Fruit fly (Drosophila melanogaster) whole organism, embryonic: ENCODE results near the gene Ocrl.

Source experiments
- Asciz ChIP-seq: fragments of 200-800 bp; sonication (Bioruptor generic); optimal IDR thresholded peaks from 2 replicates; lab custom pipeline; 2017; ENCODE audit warnings: missing biosample characterization, mild to moderate bottlenecking, missing genetic modification characterization, missing genetic modification reagents
- Atf-2 ChIP-seq: fragments of 200-800 bp; sonication (Bioruptor generic); optimal IDR thresholded peaks from 2 replicates; lab custom pipeline; 2016; ENCODE audit warnings: missing biosample characterization, missing genetic modification characterization
- C15 ChIP-seq: fragments of 200-800 bp; sonication (Bioruptor generic); IDR thresholded peaks from 3 replicates; pipeline ENCODE4 v1.3.6; 2022; ENCODE audit warnings: missing biosample characterization, missing genetic modification characterization
- CG11560 ChIP-seq: fragments of 200-800 bp; sonication (Bioruptor generic); IDR thresholded peaks from 3 replicates; pipeline ENCODE4 v1.3.6; 2022; ENCODE audit warnings: missing biosample characterization, missing genetic modification characterization
- CG11723 ChIP-seq: fragments of 200-800 bp; sonication (Bioruptor generic); optimal IDR thresholded peaks from 2 replicates; lab custom pipeline; 2017; ENCODE audit warnings: missing biosample characterization, mild to moderate bottlenecking, missing genetic modification characterization
- CG12744 ChIP-seq: fragments of 200-800 bp; sonication (Bioruptor generic); optimal IDR thresholded peaks from 2 replicates; lab custom pipeline; 2016; ENCODE audit warnings: missing biosample characterization, missing genetic modification characterization
- CG14667 ChIP-seq: fragments of 200-800 bp; sonication (Bioruptor generic); IDR thresholded peaks from 2 replicates; pipeline ENCODE4 v1.3.6; 2022; ENCODE audit warnings: missing biosample characterization, missing genetic modification characterization
- CG15073 ChIP-seq: fragments of 200-800 bp; sonication (Bioruptor generic); optimal IDR thresholded peaks from 2 replicates; lab custom pipeline; 2016; ENCODE audit warnings: missing biosample characterization, missing genetic modification characterization
- CG15514 ChIP-seq: fragments of 200-800 bp; sonication (Bioruptor generic); optimal IDR thresholded peaks from 3 replicates; lab custom pipeline; 2017; ENCODE audit warnings: missing biosample characterization, missing genetic modification characterization, mild to moderate bottlenecking, moderate library complexity, missing genetic modification reagents
- CG1603 ChIP-seq: fragments of 200-800 bp; sonication (Bioruptor generic); optimal IDR thresholded peaks from 2 replicates; lab custom pipeline; 2019; ENCODE audit warnings: missing biosample characterization, mild to moderate bottlenecking, missing genetic modification characterization, moderate library complexity
- CG2199 ChIP-seq: fragments of 200-800 bp; sonication (Bioruptor generic); IDR thresholded peaks from 3 replicates; pipeline ENCODE4 v1.3.6; 2022; ENCODE audit warnings: missing biosample characterization, missing genetic modification characterization
- CG31224 ChIP-seq: fragments of 200-800 bp; sonication (Bioruptor generic); IDR thresholded peaks from 2 replicates; pipeline ENCODE4 v1.3.6; 2022; ENCODE audit warnings: missing biosample characterization, missing genetic modification characterization
- CG42726 ChIP-seq: fragments of 200-800 bp; sonication (Bioruptor generic); IDR thresholded peaks from 2 replicates; pipeline ENCODE4 v1.3.6; 2022; ENCODE audit warnings: missing biosample characterization, missing genetic modification characterization; ENCODE audit not compliant: partially characterized antibody
- CG4328 ChIP-seq: fragments of 200-800 bp; sonication (Bioruptor generic); optimal IDR thresholded peaks from 3 replicates; lab custom pipeline; 2017; ENCODE audit warnings: missing biosample characterization, missing genetic modification reagents, missing genetic modification characterization
- CG4424 ChIP-seq: fragments of 200-800 bp; sonication (Bioruptor generic); optimal IDR thresholded peaks from 3 replicates; lab custom pipeline; 2016; ENCODE audit warnings: missing biosample characterization, missing genetic modification characterization
- CG4854 ChIP-seq: fragments of 200-800 bp; sonication (Bioruptor generic); optimal IDR thresholded peaks from 2 replicates; lab custom pipeline; 2016; ENCODE audit warnings: missing biosample characterization, missing genetic modification characterization, inconsistent platforms
- CG6654 ChIP-seq: fragments of 200-800 bp; sonication (Bioruptor generic); optimal IDR thresholded peaks from 2 replicates; lab custom pipeline; 2017; ENCODE audit warnings: missing biosample characterization, mild to moderate bottlenecking, missing genetic modification characterization
- CG6813 ChIP-seq: fragments of 200-800 bp; sonication (Bioruptor generic); optimal IDR thresholded peaks from 2 replicates; lab custom pipeline; 2017; ENCODE audit warnings: missing biosample characterization, missing genetic modification characterization, mild to moderate bottlenecking, moderate library complexity, missing genetic modification reagents
- CG9437 ChIP-seq: fragments of 200-800 bp; sonication (Bioruptor generic); optimal IDR thresholded peaks from 2 replicates; lab custom pipeline; 2018; ENCODE audit warnings: missing biosample characterization, mild to moderate bottlenecking, missing genetic modification characterization
- CG9609 ChIP-seq: fragments of 200-800 bp; sonication (Bioruptor generic); optimal IDR thresholded peaks from 3 replicates; lab custom pipeline; 2016; ENCODE audit warnings: missing biosample characterization, missing genetic modification characterization
- CG9797 ChIP-seq: fragments of 200-800 bp; sonication (Bioruptor generic); optimal IDR thresholded peaks from 3 replicates; lab custom pipeline; 2018; ENCODE audit warnings: missing biosample characterization, mild to moderate bottlenecking, missing genetic modification characterization
- Dref ChIP-seq: fragments of 200-800 bp; sonication (Bioruptor generic); IDR thresholded peaks from 2 replicates; pipeline ENCODE4 v1.3.6; 2022; ENCODE audit warnings: missing biosample characterization, missing genetic modification characterization
- Elba2 ChIP-seq: fragments of 200-800 bp; sonication (Bioruptor generic); optimal IDR thresholded peaks from 3 replicates; lab custom pipeline; 2016; ENCODE audit warnings: missing biosample characterization, missing genetic modification characterization
- Nf-YC ChIP-seq: fragments of 200-800 bp; optimal IDR thresholded peaks from 3 replicates; lab custom pipeline; 2019; ENCODE audit warnings: missing biosample characterization, mild to moderate bottlenecking, missing genetic modification characterization, moderate library complexity
- Opbp ChIP-seq: fragments of 200-800 bp; sonication (Bioruptor generic); IDR thresholded peaks from 3 replicates; pipeline ENCODE4 v1.3.6; 2022; ENCODE audit warnings: missing biosample characterization, missing genetic modification characterization; ENCODE audit not compliant: partially characterized antibody
- Pdp1 ChIP-seq, 2 experiments: fragments of 200-800 bp; sonication (Bioruptor generic); optimal IDR thresholded peaks; 3 replicates each; lab custom pipeline; 2016; ENCODE audit warnings: missing biosample characterization in 2 of 2, missing genetic modification characterization in 2 of 2, mild to moderate bottlenecking in 1 of 2, moderate library complexity in 1 of 2
- Sox100B ChIP-seq: fragments of 200-800 bp; sonication (Bioruptor generic); optimal IDR thresholded peaks from 3 replicates; lab custom pipeline; 2018; ENCODE audit warnings: missing biosample characterization, mild to moderate bottlenecking, missing genetic modification characterization
- Stat92E ChIP-seq, 3 experiments: fragments of >200 bp in 2 of 3; fragments of 200-800 bp in 1 of 3; sonication (Bioruptor generic) in 1 of 3; optimal IDR thresholded peaks; 2 replicates each; lab custom pipeline; 2017 to 2019; ENCODE audit warnings: missing biosample characterization in 3 of 3, missing genetic modification characterization in 3 of 3, mild to moderate bottlenecking in 1 of 3, moderate library complexity in 1 of 3
- ab ChIP-seq: fragments of 200-800 bp; sonication (Bioruptor generic); optimal IDR thresholded peaks from 2 replicates; lab custom pipeline; 2016; ENCODE audit warnings: missing biosample characterization, missing genetic modification characterization
- ara ChIP-seq: fragments of 200-800 bp; sonication (Bioruptor generic); IDR thresholded peaks from 2 replicates; pipeline ENCODE4 v1.3.6; 2022; ENCODE audit warnings: missing biosample characterization, missing genetic modification characterization
- danr ChIP-seq: fragments of 200-800 bp; sonication (Bioruptor generic); IDR thresholded peaks from 2 replicates; pipeline ENCODE4 v1.3.6; 2022; ENCODE audit warnings: missing biosample characterization, missing genetic modification characterization
- dysf ChIP-seq: fragments of 200-800 bp; sonication (Bioruptor generic); IDR thresholded peaks from 3 replicates; pipeline ENCODE4 v1.3.6; 2022; ENCODE audit warnings: missing biosample characterization, missing genetic modification characterization
- ems ChIP-seq: fragments of 200-800 bp; sonication (Bioruptor generic); optimal IDR thresholded peaks from 3 replicates; lab custom pipeline; 2016; ENCODE audit warnings: missing biosample characterization, missing genetic modification characterization
- eve ChIP-seq, 2 experiments: fragments of >200 bp; optimal IDR thresholded peaks; 2 replicates each; lab custom pipeline; 2017; ENCODE audit warnings: missing biosample characterization in 2 of 2, missing genetic modification characterization in 2 of 2
- fd102C ChIP-seq: fragments of 200-800 bp; sonication (Bioruptor generic); optimal IDR thresholded peaks from 2 replicates; lab custom pipeline; 2018; ENCODE audit warnings: missing biosample characterization, mild to moderate bottlenecking, missing genetic modification characterization, moderate library complexity
- ftz-f1 ChIP-seq: fragments of 200-800 bp; sonication (Bioruptor generic); optimal IDR thresholded peaks from 2 replicates; lab custom pipeline; 2016; ENCODE audit warnings: missing biosample characterization, missing genetic modification characterization
- gfzf ChIP-seq: fragments of 200-800 bp; sonication (Bioruptor generic); optimal IDR thresholded peaks from 2 replicates; lab custom pipeline; 2016; ENCODE audit warnings: missing biosample characterization, mild to moderate bottlenecking, missing genetic modification characterization, moderate library complexity
- ham ChIP-seq: fragments of 200-800 bp; sonication (Bioruptor generic); IDR thresholded peaks from 2 replicates; pipeline ENCODE4 v1.3.6; 2022; ENCODE audit warnings: missing biosample characterization, missing genetic modification characterization
- hth ChIP-seq: fragments of >200 bp; optimal IDR thresholded peaks from 2 replicates; lab custom pipeline; 2017; ENCODE audit warnings: inconsistent platforms
- lilli ChIP-seq: fragments of 200-800 bp; sonication (Bioruptor generic); optimal IDR thresholded peaks from 3 replicates; lab custom pipeline; 2016; ENCODE audit warnings: missing biosample characterization, missing genetic modification characterization
- mld ChIP-seq: fragments of 200-800 bp; sonication (Bioruptor generic); IDR thresholded peaks from 3 replicates; pipeline ENCODE4 v1.3.6; 2022; ENCODE audit warnings: missing biosample characterization, missing genetic modification characterization; ENCODE audit not compliant: partially characterized antibody
- nerfin-1 ChIP-seq: fragments of 200-800 bp; sonication (Bioruptor generic); optimal IDR thresholded peaks from 3 replicates; lab custom pipeline; 2019; ENCODE audit warnings: missing biosample characterization, mild to moderate bottlenecking, missing genetic modification characterization, moderate library complexity
- sc ChIP-seq, 3 experiments: fragments of >200 bp in 2 of 3; fragments of 200-800 bp in 1 of 3; sonication (Bioruptor generic) in 1 of 3; optimal IDR thresholded peaks; 2 replicates in 2 of 3; 3 replicates in 1 of 3; lab custom pipeline; 2017; ENCODE audit warnings: mild to moderate bottlenecking in 1 of 3, missing biosample characterization in 1 of 3, missing genetic modification characterization in 1 of 3, missing genetic modification reagents in 1 of 3
- slp2 ChIP-seq: fragments of 200-800 bp; sonication (Bioruptor generic); optimal IDR thresholded peaks from 2 replicates; lab custom pipeline; 2016; ENCODE audit warnings: missing biosample characterization, missing genetic modification characterization
- sna ChIP-seq: fragments of 200-800 bp; sonication (Bioruptor generic); IDR thresholded peaks from 2 replicates; pipeline ENCODE4 v1.3.6; 2022; ENCODE audit warnings: missing biosample characterization, missing genetic modification characterization; ENCODE audit not compliant: partially characterized antibody
- tll ChIP-seq, 2 experiments: fragments of 200-800 bp in 1 of 2; fragments of >200 bp in 1 of 2; sonication (Bioruptor generic) in 1 of 2; optimal IDR thresholded peaks; 2 replicates each; lab custom pipeline; 2017 to 2019; ENCODE audit warnings: missing biosample characterization in 2 of 2, missing genetic modification characterization in 2 of 2, mild to moderate bottlenecking in 1 of 2, moderate library complexity in 1 of 2
- yki ChIP-seq: fragments of >200 bp; optimal IDR thresholded peaks from 3 replicates; lab custom pipeline; 2018
- z ChIP-seq: fragments of 200-800 bp; sonication (Bioruptor generic); IDR thresholded peaks from 3 replicates; pipeline ENCODE4 v1.3.6; 2022; ENCODE audit warnings: missing biosample characterization, missing genetic modification characterization
- zfh1 ChIP-seq: fragments of 200-800 bp; sonication (Bioruptor generic); IDR thresholded peaks from 3 replicates; pipeline ENCODE4 v1.3.6; 2022; ENCODE audit warnings: missing biosample characterization, missing genetic modification characterization

Ocrl gene

dm6 chrX:1968581-1969258 is 45.9 kb downstream of the Ocrl start (continued):
- no peak for TF ChIP-seq hth (lab: Kevin White, UChicago)
- TF ChIP-seq gfzf (GFP tag; lab: Kevin White, UChicago): no peak
- no peak for TF ChIP-seq z (GFP tag; lab: Robert Waterston, UW)
- no peak for TF ChIP-seq sc (optimal IDR thresholded peaks at IDR 0.05; lab: Kevin White, UChicago)
- TF ChIP-seq sc (GFP tag; optimal IDR thresholded peaks at IDR 0.05; lab: Kevin White, UChicago): peak; percentile 32
- peak; percentile 53; the same call in 1 of the 2 replicates for TF ChIP-seq ara (GFP tag; lab: Robert Waterston, UW)
- TF ChIP-seq sna (GFP tag; lab: Robert Waterston, UW): no peak
- TF ChIP-seq ftz-f1 (GFP tag; lab: Kevin White, UChicago): no peak
- no peak for TF ChIP-seq fd102C (GFP tag; lab: Kevin White, UChicago)
- TF ChIP-seq CG6654: peak; percentile 20
- peak; percentile 47 for TF ChIP-seq Atf-2 (GFP tag; lab: Kevin White, UChicago)
- TF ChIP-seq CG4424: peak; percentile 65
- TF ChIP-seq Opbp: no peak
- peak in 1 of 2 experiments; percentile 81 for TF ChIP-seq eve (GFP tag; optimal IDR thresholded peaks at IDR 0.05; lab: Kevin White, UChicago)
- TF ChIP-seq CG4328 (GFP tag; lab: Kevin White, UChicago): peak; percentile 52
- TF ChIP-seq CG2199 (GFP tag; lab: Robert Waterston, UW): no peak
- no peak for TF ChIP-seq CG31224 (GFP tag; lab: Robert Waterston, UW)
- no peak for TF ChIP-seq C15 (GFP tag; lab: Robert Waterston, UW)
- no peak for TF ChIP-seq ems (GFP tag; lab: Kevin White, UChicago)
- TF ChIP-seq tll (GFP tag; optimal IDR thresholded peaks at IDR 0.05; lab: Kevin White, UChicago): no peak
- TF ChIP-seq dysf (GFP tag; lab: Robert Waterston, UW): peak; percentile 64; the same call in 2 of the 3 replicates
- no peak for TF ChIP-seq danr
- TF ChIP-seq ham (GFP tag; lab: Robert Waterston, UW): no peak
- no peak for TF ChIP-seq CG9797 (GFP tag; lab: Kevin White, UChicago)
- no peak for TF ChIP-seq Stat92E (GFP tag; optimal IDR thresholded peaks at IDR 0.05; lab: Kevin White, UChicago)
- peak; percentile 89 for TF ChIP-seq CG1603 (tag; lab: Kevin White, UChicago)
- no peak for TF ChIP-seq mld
- TF ChIP-seq lilli (GFP tag; lab: Kevin White, UChicago): no peak
- TF ChIP-seq Nf-YC (tag; lab: Kevin White, UChicago): peak; percentile 47
- TF ChIP-seq zfh1 (GFP tag; lab: Robert Waterston, UW): peak; percentile 52; the same call in 1 of the 3 replicates
- no peak for TF ChIP-seq Dref (GFP tag; lab: Robert Waterston, UW)
- TF ChIP-seq yki (lab: Kevin White, UChicago): no peak
- peak; percentile 47 for TF ChIP-seq slp2 (GFP tag; lab: Kevin White, UChicago)
- peak; percentile 72 for TF ChIP-seq Asciz (GFP tag; lab: Kevin White, UChicago)
- TF ChIP-seq CG42726 (GFP tag; lab: Robert Waterston, UW): no peak
- TF ChIP-seq Sox100B (GFP tag; lab: Kevin White, UChicago): peak; percentile 70
- no peak for TF ChIP-seq CG15514 (GFP tag; lab: Kevin White, UChicago)
- peak; percentile 50 to 74 for TF ChIP-seq Pdp1 (GFP tag; optimal IDR thresholded peaks at IDR 0.05; lab: Kevin White, UChicago)
- TF ChIP-seq Elba2 (GFP tag; lab: Kevin White, UChicago): no peak
- TF ChIP-seq CG4854 (GFP tag; lab: Kevin White, UChicago): no peak
- peak; percentile 59 for TF ChIP-seq CG11723 (GFP tag; lab: Kevin White, UChicago)
- peak; percentile 38 for TF ChIP-seq CG9609 (GFP tag; lab: Kevin White, UChicago)
- TF ChIP-seq CG6813 (GFP tag; lab: Kevin White, UChicago): no peak
- 0 out of 2 replicates have a peak, but pooled peaks have one; percentile 24 for TF ChIP-seq CG14667 (GFP tag; lab: Robert Waterston, UW)
- peak; percentile 80 for TF ChIP-seq nerfin-1
- no peak for TF ChIP-seq CG9437 (GFP tag; lab: Kevin White, UChicago)
- TF ChIP-seq ab: no peak
- peak; percentile 32; the same call in 1 of the 3 replicates for TF ChIP-seq CG11560
- TF ChIP-seq CG15073 (GFP tag; lab: Kevin White, UChicago): no peak
- TF ChIP-seq CG12744: no peak
